ENCODE assay signal across 2 worm cellular contexts in the genomic region with DNA sequence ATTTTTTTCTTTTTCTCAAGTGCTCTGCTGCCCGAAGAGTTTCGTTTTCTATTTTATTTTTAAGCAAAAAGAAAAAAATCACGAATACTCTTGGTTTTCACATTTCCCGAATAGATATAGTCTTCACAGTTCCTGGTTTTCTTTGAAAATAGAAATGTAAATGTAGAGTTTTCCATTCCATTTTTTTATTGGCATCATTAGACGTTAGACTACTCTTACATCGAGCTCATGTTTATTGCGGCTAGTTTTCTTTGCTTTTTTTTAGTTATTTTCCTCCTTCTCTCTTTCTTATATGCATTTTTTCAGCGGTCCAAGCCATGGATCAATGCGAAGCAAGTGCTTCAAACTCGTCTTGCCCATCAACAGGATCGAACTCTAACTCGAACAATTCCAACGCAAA.
A peak's percentile ranks its signal among the peaks of the same experiment; 100 is the strongest.
TF ChIP-seq lines count a peak whose summit lies in the region.

Gene F46H5.2, plus strand, starts transcription at position 301 of the 400 bp plus-strand sequence.

TF ChIP-seq in whole organism, early embryonic, 17 proteins besides CTCF, POLR2A, EP300 and RAD21:
- TF ChIP-seq sea-1 (GFP tag; conservative IDR thresholded peaks at IDR 0.05; lab: Robert Waterston, UW) (0 out of 2 replicates have a peak, but pooled peaks have one; percentile 1), flt-1 (GFP tag; IDR thresholded peaks at IDR 0.05; lab: Robert Waterston, UW) (no peak)

TF ChIP-seq in whole organism, young adult, 124 proteins besides CTCF, POLR2A, EP300 and RAD21:
- TF ChIP-seq zfh-2 (GFP tag; conservative IDR thresholded peaks at IDR 0.05; lab: Robert Waterston, UW) (peak; percentile 1; the same call in 1 of the 2 replicates), lsy-27 (tag; optimal IDR thresholded peaks at IDR 0.05; lab: Kevin White, UChicago; ENCODE audit: borderline replicate concordance, insufficient read depth) (no peak)
TF ChIP-seq in whole organism, young adult: peak in this region for 1.
